Fruit fly (Drosophila melanogaster): ENCODE results near the gene CG31816.

Gene CG31816

DNA sequence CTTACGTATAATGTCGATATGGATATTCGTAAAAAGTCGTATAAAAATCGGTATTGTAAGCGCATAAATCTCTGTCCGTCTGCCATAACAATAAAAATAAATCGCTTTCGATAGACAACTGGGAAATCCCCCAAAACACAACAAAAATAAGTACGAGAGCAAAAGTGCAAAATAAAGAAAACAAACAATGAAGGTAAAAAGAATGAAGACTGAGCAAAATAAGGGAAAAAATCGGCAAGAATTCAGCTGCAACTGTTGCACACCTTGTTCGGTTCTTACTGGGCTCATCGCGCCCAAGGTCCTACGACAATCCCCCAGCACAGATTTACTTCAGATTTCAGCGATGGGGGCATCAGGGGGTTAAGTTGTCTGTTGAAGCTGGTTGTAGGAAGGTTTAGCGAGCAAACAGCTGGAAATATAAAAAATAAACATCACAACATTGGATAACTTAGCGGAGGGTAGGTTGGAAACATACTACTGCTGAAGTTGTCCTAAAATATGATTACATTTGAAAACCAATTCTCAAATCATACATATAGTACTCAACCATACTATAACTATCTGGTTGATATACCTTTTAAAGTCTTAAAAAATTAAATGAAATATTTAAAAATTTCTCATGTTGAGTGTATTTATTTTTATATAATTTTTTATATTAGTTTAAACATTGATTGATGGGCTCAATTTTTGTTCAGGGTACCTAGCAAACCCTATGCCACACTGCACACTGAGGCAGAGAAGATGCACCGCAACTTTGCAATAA, 48.2 kb downstream of the CG31816 start (continued):
- TF ChIP-seq Hr39 (GFP tag; optimal IDR thresholded peaks at IDR 0.05) (no peak), Eip78C (GFP tag) (peak; percentile 77), Hr38 (GFP tag; optimal IDR thresholded peaks at IDR 0.05) (no peak), CG6276 (GFP tag; optimal IDR thresholded peaks at IDR 0.05) (no peak), CG8119 (GFP tag; IDR thresholded peaks at IDR 0.05) (peak; percentile 47; the same call in 2 of the 3 replicates), fd85E (GFP tag; optimal IDR thresholded peaks at IDR 0.05) (no peak), Lpt (GFP tag; optimal IDR thresholded peaks at IDR 0.05) (no peak), Sox14 (GFP tag; optimal IDR thresholded peaks at IDR 0.05) (no peak), CG8319 (GFP tag; optimal IDR thresholded peaks at IDR 0.05) (peak; percentile 69), Gug (GFP tag; IDR thresholded peaks at IDR 0.05) (no peak), pdm3 (GFP tag; optimal IDR thresholded peaks at IDR 0.05) (peak; percentile 21), Ets21C (GFP tag; optimal IDR thresholded peaks at IDR 0.05) (no peak), OdsH (GFP tag; optimal IDR thresholded peaks at IDR 0.05) (peak; percentile 68), ss (GFP tag; optimal IDR thresholded peaks at IDR 0.05) (peak; percentile 80 to 88), CG15336 (GFP tag; IDR thresholded peaks at IDR 0.05) (peak; percentile 16; the same call in 1 of the 2 replicates), Sox15 (GFP tag; optimal IDR thresholded peaks at IDR 0.05) (peak; percentile 11), CG34406 (GFP tag; optimal IDR thresholded peaks at IDR 0.05) (peak; percentile 60), Ets96B (tag; optimal IDR thresholded peaks at IDR 0.05) (peak; percentile 87)

dm6 chr2L:16591480-16591879, 49.1 kb downstream of the CG31816 start:
- TF ChIP-seq CG31627 (GFP tag; optimal IDR thresholded peaks at IDR 0.05) (no peak), CG32006 (GFP tag; optimal IDR thresholded peaks at IDR 0.05) (no peak), lz (GFP tag; optimal IDR thresholded peaks at IDR 0.05) (peak; percentile 11), dsx (GFP tag; optimal IDR thresholded peaks at IDR 0.05; ENCODE audit: poor library complexity, severe bottlenecking) (peak; percentile 78), Eip78C (GFP tag) (peak; percentile 92), CG10669 (GFP tag; optimal IDR thresholded peaks at IDR 0.05) (peak; percentile 78), ss (GFP tag; optimal IDR thresholded peaks at IDR 0.05) (peak; percentile 81 to 91), fd85E (GFP tag; optimal IDR thresholded peaks at IDR 0.05) (no peak), Sox15 (GFP tag; optimal IDR thresholded peaks at IDR 0.05) (peak; percentile 60), CG7368 (GFP tag; optimal IDR thresholded peaks at IDR 0.05) (peak; percentile 22), Hr38 (GFP tag; optimal IDR thresholded peaks at IDR 0.05) (no peak), CG11902 (GFP tag; optimal IDR thresholded peaks at IDR 0.05) (peak; percentile 50), CG6163 (GFP tag; IDR thresholded peaks at IDR 0.05) (peak; percentile 82), fkh (GFP tag; optimal IDR thresholded peaks at IDR 0.05) (no peak), Smox (GFP tag; optimal IDR thresholded peaks at IDR 0.05) (no peak), CG3919 (GFP tag; optimal IDR thresholded peaks at IDR 0.05) (peak; percentile 72), CG15336 (GFP tag; IDR thresholded peaks at IDR 0.05) (peak; percentile 13; the same call in 1 of the 2 replicates), Blimp-1 (GFP tag; optimal IDR thresholded peaks at IDR 0.05) (no peak), CG3032 (tag; optimal IDR thresholded peaks at IDR 0.05) (peak; percentile 80), CG8119 (GFP tag; IDR thresholded peaks at IDR 0.05) (peak; percentile 48; the same call in 2 of the 3 replicates), CG1621 (tag; optimal IDR thresholded peaks at IDR 0.05) (peak; percentile 66), topi (GFP tag; optimal IDR thresholded peaks at IDR 0.05) (no peak), cyc (GFP tag; optimal IDR thresholded peaks at IDR 0.05) (no peak), Ets21C (GFP tag; optimal IDR thresholded peaks at IDR 0.05) (no peak), Sox14 (GFP tag; optimal IDR thresholded peaks at IDR 0.05) (no peak), vri (GFP tag; optimal IDR thresholded peaks at IDR 0.05) (no peak), CG8319 (GFP tag; optimal IDR thresholded peaks at IDR 0.05) (no peak), CG4318 (GFP tag; optimal IDR thresholded peaks at IDR 0.05) (peak; percentile 37), CG10631 (GFP tag; optimal IDR thresholded peaks at IDR 0.05) (peak; percentile 81), Eip93F (GFP tag; optimal IDR thresholded peaks at IDR 0.05) (no peak), Eip75B (GFP tag; optimal IDR thresholded peaks at IDR 0.05) (peak; percentile 24), CG6808 (GFP tag; optimal IDR thresholded peaks at IDR 0.05) (peak; percentile 43), CG6276 (GFP tag; optimal IDR thresholded peaks at IDR 0.05) (no peak), CG16779 (tag; optimal IDR thresholded peaks at IDR 0.05) (peak; percentile 69), CG6792 (GFP tag; optimal IDR thresholded peaks at IDR 0.05) (no peak), Hr4 (GFP tag; optimal IDR thresholded peaks at IDR 0.05) (peak; percentile 43), Gug (GFP tag; IDR thresholded peaks at IDR 0.05) (peak; percentile 48), dac (GFP tag; optimal IDR thresholded peaks at IDR 0.05) (no peak), esn (GFP tag; optimal IDR thresholded peaks at IDR 0.05) (no peak), fd59A (GFP tag; optimal IDR thresholded peaks at IDR 0.05) (peak; percentile 82), CG11294 (GFP tag; IDR thresholded peaks at IDR 0.05) (no peak), CG34406 (GFP tag; optimal IDR thresholded peaks at IDR 0.05) (peak; percentile 60)
